Worm (Caenorhabditis elegans) whole organism, late embryonic: ENCODE data around the gene F48G7.4.

Experiments used
- K02D7.2 ChIP-seq: sonication (generic microtip); optimal IDR thresholded peaks from 2 replicates; lab custom pipeline; 2017; ENCODE audit warnings: mild to moderate bottlenecking, missing genetic modification characterization, missing compliant biosample characterization
- ceh-14 ChIP-seq: sonication (generic microtip); optimal IDR thresholded peaks from 2 replicates; lab custom pipeline; 2016; ENCODE audit warnings: missing genotype, missing genetic modification characterization, missing compliant biosample characterization
- ceh-34 ChIP-seq: sonication (generic microtip); optimal IDR thresholded peaks from 2 replicates; lab custom pipeline; 2016; ENCODE audit warnings: mild to moderate bottlenecking, missing genetic modification characterization, missing compliant biosample characterization
- ets-4 ChIP-seq: sonication (generic microtip); optimal IDR thresholded peaks from 2 replicates; lab custom pipeline; 2016; ENCODE audit warnings: missing genetic modification characterization, missing compliant biosample characterization
- hlh-30 ChIP-seq: sonication (generic microtip); optimal IDR thresholded peaks from 2 replicates; lab custom pipeline; 2017; ENCODE audit warnings: antibody characterized with exemption, missing genetic modification characterization, missing compliant biosample characterization; ENCODE audit not compliant: insufficient read depth
- nfya-1 ChIP-seq: sonication (generic microtip); optimal IDR thresholded peaks from 2 replicates; lab custom pipeline; 2017; ENCODE audit warnings: missing genetic modification characterization, mild to moderate bottlenecking, missing compliant biosample characterization, antibody characterized with exemption, moderate library complexity
- pag-3 ChIP-seq: sonication (generic microtip); optimal IDR thresholded peaks from 2 replicates; lab custom pipeline; 2016; ENCODE audit warnings: missing compliant biosample characterization, missing genetic modification characterization, borderline replicate concordance
- pax-1 ChIP-seq: fragments of 150-350 bp; optimal IDR thresholded peaks from 2 replicates; lab custom pipeline; 2014; ENCODE audit warnings: missing biosample characterization, missing genetic modification characterization
- pha-2 ChIP-seq: sonication (generic microtip); optimal IDR thresholded peaks from 2 replicates; lab custom pipeline; 2017; ENCODE audit warnings: mild to moderate bottlenecking, missing genetic modification characterization, missing compliant biosample characterization
- pha-4 ChIP-seq: fragments of 150-350 bp; optimal IDR thresholded peaks from 2 replicates; lab custom pipeline; 2018; ENCODE audit warnings: missing biosample characterization, missing genetic modification reagents, missing genetic modification characterization
- unc-86 ChIP-seq: sonication (generic microtip); optimal IDR thresholded peaks from 2 replicates; lab custom pipeline; 2016; ENCODE audit warnings: missing genetic modification characterization, missing compliant biosample characterization

- TF ChIP-seq nfya-1 (tag; lab: Kevin White, UChicago), result no peak
- no peak for TF ChIP-seq ceh-14 (tag; lab: Kevin White, UChicago)
- no peak for TF ChIP-seq pha-4 (tag; lab: Kevin White, UChicago)
- no peak for TF ChIP-seq ets-4 (tag; lab: Kevin White, UChicago)
- no peak for TF ChIP-seq pha-2
- TF ChIP-seq K02D7.2, result no peak
- no peak for TF ChIP-seq pax-1 (tag; lab: Kevin White, UChicago)
- TF ChIP-seq ceh-34 (tag; lab: Kevin White, UChicago), result no peak
- TF ChIP-seq unc-86 (tag; lab: Kevin White, UChicago), result no peak
- TF ChIP-seq hlh-30 (tag; lab: Kevin White, UChicago), result no peak
- no peak for TF ChIP-seq pag-3 (tag; lab: Kevin White, UChicago)
Observed at ce11 chrV:636281-636680, 17.0 kb downstream of the F48G7.4 start, which contains the start of gene pals-31.
